Fruit fly (Drosophila melanogaster) whole organism, embryonic: Measurements from ENCODE around the gene Pax.

ENCODE experiments used
- Bteb2 ChIP-seq: fragments of 200-800 bp; sonication (Bioruptor generic); optimal IDR thresholded peaks from 2 replicates; lab custom pipeline; 2016; ENCODE audit warnings: missing biosample characterization, missing genetic modification characterization
- CG32767 ChIP-seq: fragments of 200-800 bp; sonication (Bioruptor generic); IDR thresholded peaks from 2 replicates; pipeline ENCODE4 v1.3.6; 2022; ENCODE audit warnings: missing biosample characterization, missing genetic modification characterization
- CG43689 ChIP-seq: fragments of 200-800 bp; sonication (Bioruptor generic); IDR thresholded peaks from 2 replicates; pipeline ENCODE4 v1.3.6; 2022; ENCODE audit warnings: missing biosample characterization, missing genetic modification characterization
- CG4617 ChIP-seq: fragments of 200-800 bp; sonication (Bioruptor generic); optimal IDR thresholded peaks from 3 replicates; lab custom pipeline; 2016; ENCODE audit warnings: missing biosample characterization, missing genetic modification characterization, borderline replicate concordance
- CG7987 ChIP-seq: fragments of 200-800 bp; sonication (Bioruptor generic); optimal IDR thresholded peaks from 2 replicates; lab custom pipeline; 2018; ENCODE audit warnings: missing biosample characterization, mild to moderate bottlenecking, missing genetic modification characterization, moderate library complexity
- ac ChIP-seq: fragments of 200-800 bp; sonication (Bioruptor generic); optimal IDR thresholded peaks from 3 replicates; lab custom pipeline; 2017; ENCODE audit warnings: missing biosample characterization, mild to moderate bottlenecking, missing genetic modification characterization
- sna ChIP-seq: fragments of 200-800 bp; sonication (Bioruptor generic); IDR thresholded peaks from 2 replicates; pipeline ENCODE4 v1.3.6; 2022; ENCODE audit warnings: missing biosample characterization, missing genetic modification characterization; ENCODE audit not compliant: partially characterized antibody
- wor ChIP-seq: fragments of 200-800 bp; sonication (Bioruptor generic); IDR thresholded peaks from 2 replicates; pipeline ENCODE4 v1.3.6; 2022; ENCODE audit warnings: missing biosample characterization, missing genetic modification characterization

dm6 chr2L:19418017-19418416 is 8.4 kb downstream of the Pax start, which contains the start of gene lectin-37Da:
- no peak for TF ChIP-seq wor (GFP tag; lab: Robert Waterston, UW)
- no peak for TF ChIP-seq CG7987 (GFP tag; lab: Kevin White, UChicago)
- TF ChIP-seq CG4617 (GFP tag; lab: Kevin White, UChicago), result no peak
- no peak for TF ChIP-seq CG32767
- no peak for TF ChIP-seq ac (GFP tag; lab: Kevin White, UChicago)
- TF ChIP-seq Bteb2 (GFP tag; lab: Kevin White, UChicago), result no peak
- TF ChIP-seq CG43689 (GFP tag; lab: Robert Waterston, UW), result no peak
- no peak for TF ChIP-seq sna (GFP tag; lab: Robert Waterston, UW)
